Worm (Caenorhabditis elegans): ENCODE data around the gene ZK666.12.

ZK666.12 gene

ce11 chrII:10470159-10470558, 25.9 kb upstream of the ZK666.12 start, which contains the start of gene clec-143:
Gene clec-143, minus strand, starts transcription at chrII:10470297.
- TF ChIP-seq nhr-80 (tag; optimal IDR thresholded peaks at IDR 0.05) (peak; percentile 61), snpc-1.3 (tag; optimal IDR thresholded peaks at IDR 0.05; ENCODE audit: insufficient read depth) (no peak)

- TF ChIP-seq ztf-28 (GFP tag; IDR thresholded peaks at IDR 0.05): no peak
- no peak for TF ChIP-seq lin-54 (GFP tag; optimal IDR thresholded peaks at IDR 0.05)
- no peak for TF ChIP-seq F52B5.7 (tag; optimal IDR thresholded peaks at IDR 0.05)
Measured at ce11 chrII:10471247-10471646, 24.8 kb upstream of the ZK666.12 start, which contains the start of gene ZK666.1. Gene ZK666.1, minus strand, starts transcription at chrII:10471347.

- TF ChIP-seq F33H1.4 (GFP tag; IDR thresholded peaks at IDR 0.05): no peak
- TF ChIP-seq nfya-2 (GFP tag; IDR thresholded peaks at IDR 0.05): no peak
- TF ChIP-seq Y53F4B.3 (GFP tag; IDR thresholded peaks at IDR 0.05): no peak
- TF ChIP-seq lin-26 (GFP tag; IDR thresholded peaks at IDR 0.05): no peak
- TF ChIP-seq ztf-3 (GFP tag; optimal IDR thresholded peaks at IDR 0.05): no peak
- TF ChIP-seq T26A5.8 (tag; optimal IDR thresholded peaks at IDR 0.05): no peak
- no peak for TF ChIP-seq mes-4 (tag; optimal IDR thresholded peaks at IDR 0.05)
- no peak for TF ChIP-seq repo-1 (tag; optimal IDR thresholded peaks at IDR 0.05)
- no peak for TF ChIP-seq ceh-100 (GFP tag; IDR thresholded peaks at IDR 0.05)
- no peak for TF ChIP-seq madf-6 (GFP tag; IDR thresholded peaks at IDR 0.05)
- TF ChIP-seq B0261.1 (tag; optimal IDR thresholded peaks at IDR 0.05): no peak
- no peak for TF ChIP-seq madf-3 (GFP tag; IDR thresholded peaks at IDR 0.05)
Measured at ce11 chrII:10471790-10472189, 24.2 kb upstream of the ZK666.12 start, which contains the start of gene ZK666.2. Gene ZK666.2, minus strand, starts transcription at chrII:10471890.

- no peak for TF ChIP-seq lag-1 (GFP tag; IDR thresholded peaks at IDR 0.05)
- no peak for TF ChIP-seq K11D2.4 (GFP tag; IDR thresholded peaks at IDR 0.05)
- no peak for TF ChIP-seq egl-44 (GFP tag; IDR thresholded peaks at IDR 0.05)
- TF ChIP-seq cebp-2 (GFP tag; IDR thresholded peaks at IDR 0.05): no peak
- no peak for TF ChIP-seq F22D6.2 (tag; optimal IDR thresholded peaks at IDR 0.05)
- TF ChIP-seq egl-18 (GFP tag; IDR thresholded peaks at IDR 0.05): no peak
- TF ChIP-seq madf-3 (GFP tag; IDR thresholded peaks at IDR 0.05): no peak
- no peak for TF ChIP-seq akir-1 (GFP tag; optimal IDR thresholded peaks at IDR 0.05)
- no peak for TF ChIP-seq hlh-12 (tag; optimal IDR thresholded peaks at IDR 0.05)
- no peak for TF ChIP-seq lir-1 (GFP tag; conservative IDR thresholded peaks at IDR 0.05)
- no peak for TF ChIP-seq ceh-79 (tag; optimal IDR thresholded peaks at IDR 0.05)
- TF ChIP-seq ceh-91 (GFP tag; IDR thresholded peaks at IDR 0.05): no peak
- TF ChIP-seq nfya-1 (tag; optimal IDR thresholded peaks at IDR 0.05; ENCODE audit: borderline replicate concordance, insufficient read depth): no peak
- no peak for TF ChIP-seq die-1 (tag; optimal IDR thresholded peaks at IDR 0.05)
- no peak for TF ChIP-seq snpc-1.1 (tag; optimal IDR thresholded peaks at IDR 0.05; ENCODE audit: insufficient read depth)
- TF ChIP-seq Y53F4B.3 (GFP tag; IDR thresholded peaks at IDR 0.05): no peak
- TF ChIP-seq hlh-26 (GFP tag; conservative IDR thresholded peaks at IDR 0.05): no peak
- TF ChIP-seq snpc-3.4 (tag; optimal IDR thresholded peaks at IDR 0.05): no peak
- no peak for TF ChIP-seq tlf-1 (GFP tag; optimal IDR thresholded peaks at IDR 0.05)
Measured at ce11 chrII:10476039-10476438, 20.0 kb upstream of the ZK666.12 start, which contains the start of gene clec-58. Gene clec-58, minus strand, starts transcription at chrII:10476139.
